Worm (Caenorhabditis elegans) whole organism, young adult: Measurements from ENCODE around the gene C44B7.5.

Experiments used
- C06A6.2 ChIP-seq: fragments of 200-800 bp; sonication (Bioruptor generic); conservative IDR thresholded peaks from 2 replicates; pipeline ENCODE4 v1.3.6; 2022; ENCODE audit warnings: missing genetic modification characterization, missing compliant biosample characterization
- F33H1.4 ChIP-seq: fragments of 200-800 bp; sonication (Bioruptor generic); IDR thresholded peaks from 2 replicates; pipeline ENCODE4 v1.3.6; 2022; ENCODE audit warnings: missing genetic modification reagents, missing genetic modification characterization, missing compliant biosample characterization
- F37B4.10 ChIP-seq: fragments of 200-800 bp; sonication (Bioruptor generic); IDR thresholded peaks from 2 replicates; pipeline ENCODE4 v1.3.6; 2022; ENCODE audit warnings: missing genetic modification characterization, missing compliant biosample characterization
- F57A8.1 ChIP-seq: fragments of 200-800 bp; sonication (Bioruptor generic); optimal IDR thresholded peaks from 2 replicates; lab custom pipeline; 2018; ENCODE audit warnings: mild to moderate bottlenecking, missing genetic modification characterization, moderate library complexity, missing compliant biosample characterization
- Y53G8AR.9 ChIP-seq: fragments of 200-800 bp; sonication (Bioruptor generic); conservative IDR thresholded peaks from 2 replicates; pipeline ENCODE4 v1.3.6; 2022; ENCODE audit warnings: missing genetic modification reagents, missing genetic modification characterization, missing compliant biosample characterization
- ZK185.1 ChIP-seq: sonication (generic microtip); optimal IDR thresholded peaks from 2 replicates; lab custom pipeline; 2016; ENCODE audit warnings: mild to moderate bottlenecking, missing genetic modification characterization, missing compliant biosample characterization; ENCODE audit not compliant: poor library complexity, severe bottlenecking
- atf-7 ChIP-seq: sonication (generic microtip); optimal IDR thresholded peaks from 2 replicates; lab custom pipeline; 2017; ENCODE audit warnings: mild to moderate bottlenecking, missing genetic modification characterization, missing compliant biosample characterization
- attf-6 ChIP-seq: fragments of 200-800 bp; sonication (Bioruptor generic); IDR thresholded peaks from 2 replicates; pipeline ENCODE4 v1.3.6; 2022; ENCODE audit warnings: missing genetic modification reagents, missing genetic modification characterization, missing compliant biosample characterization
- cebp-1 ChIP-seq, 2 experiments: fragments of 200-800 bp in 1 of 2; sonication (Bioruptor generic) in 1 of 2; sonication (generic microtip) in 1 of 2; IDR thresholded peaks in 1 of 2; optimal IDR thresholded peaks in 1 of 2; 2 replicates each; pipeline versions ENCODE4 v1.3.6 to Lab custom; 2017 to 2022; ENCODE audit warnings: missing compliant biosample characterization in 2 of 2, missing genetic modification characterization in 2 of 2, mild to moderate bottlenecking in 1 of 2, missing genetic modification reagents in 1 of 2, moderate library complexity in 1 of 2
- cebp-2 ChIP-seq: fragments of 200-800 bp; sonication (Bioruptor generic); IDR thresholded peaks from 2 replicates; pipeline ENCODE4 v1.3.6; 2022; ENCODE audit warnings: missing genetic modification characterization, missing compliant biosample characterization
- ceh-27 ChIP-seq: fragments of 200-800 bp; sonication (Bioruptor generic); optimal IDR thresholded peaks from 2 replicates; lab custom pipeline; 2018; ENCODE audit warnings: mild to moderate bottlenecking, missing genetic modification characterization, moderate library complexity, missing compliant biosample characterization
- chd-7 ChIP-seq: sonication (generic microtip); optimal IDR thresholded peaks from 2 replicates; lab custom pipeline; 2016; ENCODE audit warnings: mild to moderate bottlenecking, missing genetic modification characterization, moderate library complexity, missing compliant biosample characterization
- dox-1 ChIP-seq: fragments of 200-800 bp; sonication (Bioruptor generic); IDR thresholded peaks from 2 replicates; pipeline ENCODE4 v1.3.6; 2022; ENCODE audit warnings: missing genetic modification reagents, missing genetic modification characterization, missing compliant biosample characterization
- hmg-1.2 ChIP-seq: fragments of 200-800 bp; sonication (Bioruptor generic); IDR thresholded peaks from 2 replicates; pipeline ENCODE4 v1.3.6; 2022; ENCODE audit warnings: missing genetic modification reagents, missing genetic modification characterization, missing compliant biosample characterization
- hrde-1 ChIP-seq: sonication (generic microtip); optimal IDR thresholded peaks from 2 replicates; lab custom pipeline; 2016; ENCODE audit warnings: missing genetic modification characterization, mild to moderate bottlenecking, missing compliant biosample characterization, moderate library complexity, missing genotype, missing genetic modification reagents, borderline replicate concordance
- lag-1 ChIP-seq: fragments of 200-800 bp; sonication (Bioruptor generic); IDR thresholded peaks from 2 replicates; pipeline ENCODE4 v1.3.6; 2022; ENCODE audit warnings: missing genetic modification reagents, missing genetic modification characterization, missing compliant biosample characterization
- let-607 ChIP-seq, 2 experiments: fragments of 200-800 bp in 1 of 2; sonication (Bioruptor generic) in 1 of 2; sonication (generic microtip) in 1 of 2; optimal IDR thresholded peaks; 2 replicates each; lab custom pipeline; 2016 to 2018; ENCODE audit warnings: mild to moderate bottlenecking in 2 of 2, missing compliant biosample characterization in 2 of 2, missing genetic modification characterization in 2 of 2, moderate library complexity in 2 of 2, missing genotype in 1 of 2
- lin-40 ChIP-seq: sonication (generic microtip); optimal IDR thresholded peaks from 2 replicates; lab custom pipeline; 2016; ENCODE audit warnings: missing genetic modification characterization, mild to moderate bottlenecking, missing compliant biosample characterization, missing genotype, missing genetic modification reagents
- madf-3 ChIP-seq: fragments of 200-800 bp; sonication (Bioruptor generic); IDR thresholded peaks from 2 replicates; pipeline ENCODE4 v1.3.6; 2022; ENCODE audit warnings: missing genetic modification reagents, missing genetic modification characterization, missing compliant biosample characterization
- mel-28 ChIP-seq: sonication (generic microtip); optimal IDR thresholded peaks from 2 replicates; lab custom pipeline; 2016; ENCODE audit warnings: borderline replicate concordance, mild to moderate bottlenecking, missing genetic modification characterization, missing compliant biosample characterization
- nfya-1 ChIP-seq: sonication (generic microtip); optimal IDR thresholded peaks from 2 replicates; lab custom pipeline; 2017; ENCODE audit warnings: antibody characterized with exemption, missing compliant biosample characterization, missing genetic modification characterization, borderline replicate concordance; ENCODE audit not compliant: insufficient read depth
- nfya-2 ChIP-seq: fragments of 200-800 bp; sonication (Bioruptor generic); IDR thresholded peaks from 2 replicates; pipeline ENCODE4 v1.3.6; 2022; ENCODE audit warnings: missing genetic modification reagents, missing genetic modification characterization, missing compliant biosample characterization
- nfyb-1 ChIP-seq: fragments of 200-800 bp; sonication (Bioruptor generic); IDR thresholded peaks from 2 replicates; pipeline ENCODE4 v1.3.6; 2022; ENCODE audit warnings: missing genetic modification reagents, missing genetic modification characterization, missing compliant biosample characterization
- nhr-120 ChIP-seq: fragments of 200-800 bp; sonication (Bioruptor generic); IDR thresholded peaks from 2 replicates; pipeline ENCODE4 v1.3.6; 2022; ENCODE audit warnings: missing genetic modification characterization, missing compliant biosample characterization
- nhr-80 ChIP-seq: sonication (generic microtip); optimal IDR thresholded peaks from 2 replicates; lab custom pipeline; 2016; ENCODE audit warnings: missing genetic modification characterization, missing compliant biosample characterization
- nhr-90 ChIP-seq: sonication (generic microtip); optimal IDR thresholded peaks from 2 replicates; lab custom pipeline; 2016; ENCODE audit warnings: missing genotype, mild to moderate bottlenecking, missing genetic modification characterization, missing compliant biosample characterization
- pbrm-1 ChIP-seq: fragments of 200-800 bp; sonication (Bioruptor generic); IDR thresholded peaks from 2 replicates; pipeline ENCODE4 v1.3.6; 2022; ENCODE audit warnings: missing genetic modification reagents, missing genetic modification characterization, missing compliant biosample characterization
- rcor-1 ChIP-seq: fragments of 200-800 bp; sonication (Bioruptor generic); IDR thresholded peaks from 2 replicates; pipeline ENCODE4 v1.3.6; 2022; ENCODE audit warnings: missing genetic modification reagents, missing genetic modification characterization, missing compliant biosample characterization
- snpc-1.1 ChIP-seq: sonication (generic microtip); optimal IDR thresholded peaks from 2 replicates; lab custom pipeline; 2017; ENCODE audit warnings: missing genetic modification characterization, mild to moderate bottlenecking, missing compliant biosample characterization, antibody characterized with exemption, moderate library complexity, missing genotype, missing genetic modification reagents; ENCODE audit not compliant: insufficient read depth
- snpc-4 ChIP-seq, 5 experiments: fragments of 150-350 bp in 1 of 5; sonication (generic microtip) in 4 of 5; optimal IDR thresholded peaks; 2 replicates each; lab custom pipeline; 2014 to 2018; ENCODE audit warnings: missing genetic modification characterization in 5 of 5, missing biosample characterization in 3 of 5, antibody characterized with exemption in 2 of 5, mild to moderate bottlenecking in 2 of 5, missing compliant biosample characterization in 2 of 5, missing genotype in 2 of 5, moderate library complexity in 2 of 5, missing genetic modification reagents in 1 of 5
- somi-1 ChIP-seq: fragments of 200-800 bp; sonication (Bioruptor generic); optimal IDR thresholded peaks from 2 replicates; lab custom pipeline; 2018; ENCODE audit warnings: mild to moderate bottlenecking, missing genetic modification characterization, missing compliant biosample characterization
- unc-62 ChIP-seq: fragments of 150-350 bp; optimal IDR thresholded peaks from 2 replicates; lab custom pipeline; 2014; ENCODE audit warnings: missing biosample characterization, missing genetic modification reagents, missing genetic modification characterization
- zfh-2 ChIP-seq: fragments of 200-800 bp; sonication (Bioruptor generic); conservative IDR thresholded peaks from 2 replicates; pipeline ENCODE4 v1.3.6; 2022; ENCODE audit warnings: missing genetic modification reagents, missing genetic modification characterization, missing compliant biosample characterization

Gene C44B7.5

ce11 chrII:6831531-6832201 is 40.7 kb downstream of the C44B7.5 start:
- TF ChIP-seq nfya-1 (no peak), nfyb-1 (no peak), lin-40 (tag; lab: Kevin White, UChicago) (no peak), F33H1.4 (GFP tag; lab: Robert Waterston, UW) (no peak)

- TF ChIP-seq madf-3 (GFP tag; lab: Robert Waterston, UW) (0 out of 2 replicates have a peak, but pooled peaks have one; percentile 10), Y53G8AR.9 (GFP tag; lab: Robert Waterston, UW) (no peak)
Measured at ce11 chrII:6830923-6831322, 41.5 kb downstream of the C44B7.5 start.

- 0 out of 2 replicates have a peak, but pooled peaks have one; percentile 18 for TF ChIP-seq dox-1 (GFP tag; lab: Robert Waterston, UW)
- no peak for TF ChIP-seq cebp-2 (GFP tag; lab: Robert Waterston, UW)
Measured at ce11 chrII:6830012-6830411, 42.4 kb downstream of the C44B7.5 start.

- peak; percentile 49; the same call in 1 of the 2 replicates for TF ChIP-seq hmg-1.2 (GFP tag; lab: Robert Waterston, UW)
- TF ChIP-seq dox-1 (GFP tag; lab: Robert Waterston, UW), result 0 out of 2 replicates have a peak, but pooled peaks have one; percentile 22
- no peak for TF ChIP-seq nhr-120 (GFP tag; lab: Robert Waterston, UW)
- TF ChIP-seq unc-62 (GFP tag; lab: Kevin White, UChicago), result peak; percentile 79
- TF ChIP-seq F57A8.1 (GFP tag; lab: Kevin White, UChicago), result no peak
- no peak for TF ChIP-seq snpc-4 (GFP tag; optimal IDR thresholded peaks at IDR 0.05; lab: Kevin White, UChicago)
- peak in 1 of 4 experiments; percentile 2 for TF ChIP-seq snpc-4 (tag; optimal IDR thresholded peaks at IDR 0.05; lab: Kevin White, UChicago)
- TF ChIP-seq rcor-1 (GFP tag; lab: Robert Waterston, UW), result no peak
- no peak for TF ChIP-seq cebp-1 (GFP tag; IDR thresholded peaks at IDR 0.05; lab: Robert Waterston, UW)
- peak; percentile 62 for TF ChIP-seq cebp-1 (tag; optimal IDR thresholded peaks at IDR 0.05; lab: Kevin White, UChicago)
- TF ChIP-seq nhr-80 (tag; lab: Kevin White, UChicago), result peak; percentile 74
- no peak for TF ChIP-seq let-607 (tag; optimal IDR thresholded peaks at IDR 0.05; lab: Kevin White, UChicago)
- TF ChIP-seq ZK185.1 (tag; lab: Kevin White, UChicago), result no peak
- no peak for TF ChIP-seq hrde-1 (tag; lab: Kevin White, UChicago)
- no peak for TF ChIP-seq atf-7 (tag; lab: Kevin White, UChicago)
Measured at ce11 chrII:6829108-6829507, 43.3 kb downstream of the C44B7.5 start.

ce11 chrII:6828073-6828900 is 44.1 kb downstream of the C44B7.5 start:
- TF ChIP-seq attf-6 (GFP tag; lab: Robert Waterston, UW), result no peak
- no peak for TF ChIP-seq nfya-2 (GFP tag; lab: Robert Waterston, UW)
- TF ChIP-seq mel-28, result no peak
- TF ChIP-seq pbrm-1 (GFP tag; lab: Robert Waterston, UW), result 0 out of 2 replicates have a peak, but pooled peaks have one; percentile 20
- no peak for TF ChIP-seq somi-1
- no peak for TF ChIP-seq snpc-1.1 (tag; lab: Kevin White, UChicago)
- no peak for TF ChIP-seq ZK185.1 (tag; lab: Kevin White, UChicago)
- TF ChIP-seq nhr-90 (tag; lab: Kevin White, UChicago), result no peak
- no peak for TF ChIP-seq lag-1 (GFP tag; lab: Robert Waterston, UW)
- peak; percentile 40 for TF ChIP-seq ceh-27 (GFP tag; lab: Kevin White, UChicago)
- TF ChIP-seq dox-1 (GFP tag; lab: Robert Waterston, UW), result no peak
- TF ChIP-seq chd-7 (tag; lab: Kevin White, UChicago), result no peak
- no peak for TF ChIP-seq C06A6.2 (GFP tag; lab: Robert Waterston, UW)
- no peak for TF ChIP-seq Y53G8AR.9 (GFP tag; lab: Robert Waterston, UW)
- TF ChIP-seq F37B4.10 (GFP tag; lab: Robert Waterston, UW), result 0 out of 2 replicates have a peak, but pooled peaks have one; percentile 76
- TF ChIP-seq zfh-2 (GFP tag; lab: Robert Waterston, UW), result peak; percentile 84
- TF ChIP-seq unc-62 (GFP tag; lab: Kevin White, UChicago), result no peak
- TF ChIP-seq, all 124 proteins: peak for 4
